Worm (Caenorhabditis elegans) whole organism, young adult: ENCODE measurements around the gene T21H3.5.
A peak's percentile ranks its signal among the peaks of the same experiment; 100 is the strongest.

Experiments used
- B0019.2 ChIP-seq: fragments of 200-800 bp; sonication (Bioruptor generic); conservative IDR thresholded peaks from 2 replicates; pipeline ENCODE4 v1.3.6; 2022; ENCODE audit warnings: missing genetic modification reagents, missing genetic modification characterization, missing compliant biosample characterization
- B0336.3 ChIP-seq: fragments of 200-800 bp; sonication (Bioruptor generic); IDR thresholded peaks from 2 replicates; pipeline ENCODE4 v1.3.6; 2022; ENCODE audit warnings: missing genetic modification characterization, missing compliant biosample characterization
- C17E4.6 ChIP-seq: fragments of 200-800 bp; sonication (Bioruptor generic); IDR thresholded peaks from 2 replicates; pipeline ENCODE4 v1.3.6; 2022; ENCODE audit warnings: missing genetic modification reagents, missing genetic modification characterization, missing compliant biosample characterization
- D2030.7 ChIP-seq: fragments of 200-800 bp; sonication (Bioruptor generic); IDR thresholded peaks from 2 replicates; pipeline ENCODE4 v1.3.6; 2022; ENCODE audit warnings: missing genetic modification reagents, missing genetic modification characterization, missing compliant biosample characterization
- F22D6.2 ChIP-seq: sonication (generic microtip); optimal IDR thresholded peaks from 2 replicates; lab custom pipeline; 2016; ENCODE audit warnings: mild to moderate bottlenecking, missing genetic modification characterization, missing compliant biosample characterization
- F23B12.7 ChIP-seq: sonication (generic microtip); optimal IDR thresholded peaks from 2 replicates; lab custom pipeline; 2017; ENCODE audit warnings: missing genetic modification characterization, mild to moderate bottlenecking, missing compliant biosample characterization, antibody characterized with exemption, moderate library complexity; ENCODE audit not compliant: insufficient read depth
- F33H1.4 ChIP-seq: fragments of 200-800 bp; sonication (Bioruptor generic); IDR thresholded peaks from 2 replicates; pipeline ENCODE4 v1.3.6; 2022; ENCODE audit warnings: missing genetic modification reagents, missing genetic modification characterization, missing compliant biosample characterization
- F37B4.10 ChIP-seq: fragments of 200-800 bp; sonication (Bioruptor generic); IDR thresholded peaks from 2 replicates; pipeline ENCODE4 v1.3.6; 2022; ENCODE audit warnings: missing genetic modification characterization, missing compliant biosample characterization
- F57A8.1 ChIP-seq: fragments of 200-800 bp; sonication (Bioruptor generic); optimal IDR thresholded peaks from 2 replicates; lab custom pipeline; 2018; ENCODE audit warnings: mild to moderate bottlenecking, missing genetic modification characterization, moderate library complexity, missing compliant biosample characterization
- K12H6.12 ChIP-seq: fragments of 200-800 bp; sonication (Bioruptor generic); optimal IDR thresholded peaks from 2 replicates; lab custom pipeline; 2018; ENCODE audit warnings: mild to moderate bottlenecking, missing genetic modification characterization, missing compliant biosample characterization
- T07F8.4 ChIP-seq: sonication (generic microtip); optimal IDR thresholded peaks from 2 replicates; lab custom pipeline; 2016; ENCODE audit warnings: mild to moderate bottlenecking, missing genetic modification characterization, moderate library complexity, missing compliant biosample characterization
- Y95B8A.8 ChIP-seq: fragments of 200-800 bp; sonication (Bioruptor generic); IDR thresholded peaks from 2 replicates; pipeline ENCODE4 v1.3.6; 2022; ENCODE audit warnings: missing genetic modification reagents, missing genetic modification characterization, missing compliant biosample characterization
- akir-1 ChIP-seq: fragments of 200-800 bp; sonication (Bioruptor generic); optimal IDR thresholded peaks from 2 replicates; lab custom pipeline; 2018; ENCODE audit warnings: mild to moderate bottlenecking, missing genetic modification characterization, moderate library complexity, missing compliant biosample characterization
- ama-1 ChIP-seq, 3 experiments: fragments of 150-350 bp in 1 of 3; sonication (generic microtip) in 2 of 3; optimal IDR thresholded peaks; 2 replicates each; lab custom pipeline; 2014 to 2018; ENCODE audit warnings: missing biosample characterization in 2 of 3, missing genetic modification characterization in 2 of 3, missing genetic modification reagents in 2 of 3
- attf-5 ChIP-seq: fragments of 200-800 bp; sonication (Bioruptor generic); optimal IDR thresholded peaks from 2 replicates; lab custom pipeline; 2018; ENCODE audit warnings: mild to moderate bottlenecking, missing genetic modification characterization, missing compliant biosample characterization
- attf-6 ChIP-seq: fragments of 200-800 bp; sonication (Bioruptor generic); IDR thresholded peaks from 2 replicates; pipeline ENCODE4 v1.3.6; 2022; ENCODE audit warnings: missing genetic modification reagents, missing genetic modification characterization, missing compliant biosample characterization
- bed-2 ChIP-seq: fragments of 200-800 bp; sonication (Bioruptor generic); IDR thresholded peaks from 2 replicates; pipeline ENCODE4 v1.3.6; 2022; ENCODE audit warnings: missing genetic modification reagents, missing genetic modification characterization, missing compliant biosample characterization
- egl-18 ChIP-seq: fragments of 200-800 bp; sonication (Bioruptor generic); IDR thresholded peaks from 2 replicates; pipeline ENCODE4 v1.3.6; 2022; ENCODE audit warnings: missing genetic modification reagents, missing genetic modification characterization, missing compliant biosample characterization
- egl-44 ChIP-seq: fragments of 200-800 bp; sonication (Bioruptor generic); IDR thresholded peaks from 2 replicates; pipeline ENCODE4 v1.3.6; 2022; ENCODE audit warnings: missing genetic modification reagents, missing genetic modification characterization, missing compliant biosample characterization
- ekl-4 ChIP-seq: fragments of 200-800 bp; sonication (Bioruptor generic); IDR thresholded peaks from 2 replicates; pipeline ENCODE4 v1.3.6; 2022; ENCODE audit warnings: missing genetic modification reagents, missing genetic modification characterization, missing compliant biosample characterization
- ets-4 ChIP-seq: fragments of 200-800 bp; sonication (Bioruptor generic); optimal IDR thresholded peaks from 2 replicates; lab custom pipeline; 2018; ENCODE audit warnings: mild to moderate bottlenecking, missing genetic modification characterization, missing compliant biosample characterization
- gei-17 ChIP-seq: fragments of 200-800 bp; sonication (Bioruptor generic); optimal IDR thresholded peaks from 2 replicates; lab custom pipeline; 2018; ENCODE audit warnings: mild to moderate bottlenecking, missing genetic modification characterization, missing compliant biosample characterization
- hlh-12 ChIP-seq: sonication (generic microtip); optimal IDR thresholded peaks from 2 replicates; lab custom pipeline; 2016; ENCODE audit warnings: missing genetic modification characterization, missing compliant biosample characterization
- hlh-26 ChIP-seq: fragments of 200-800 bp; sonication (Bioruptor generic); conservative IDR thresholded peaks from 2 replicates; pipeline ENCODE4 v1.3.6; 2022; ENCODE audit warnings: missing genetic modification reagents, missing genetic modification characterization, missing compliant biosample characterization
- hmg-20 ChIP-seq: fragments of 200-800 bp; sonication (Bioruptor generic); IDR thresholded peaks from 2 replicates; pipeline ENCODE4 v1.3.6; 2022; ENCODE audit warnings: missing genetic modification reagents, missing genetic modification characterization, missing compliant biosample characterization
- lag-1 ChIP-seq: fragments of 200-800 bp; sonication (Bioruptor generic); IDR thresholded peaks from 2 replicates; pipeline ENCODE4 v1.3.6; 2022; ENCODE audit warnings: missing genetic modification reagents, missing genetic modification characterization, missing compliant biosample characterization
- lin-26 ChIP-seq: fragments of 200-800 bp; sonication (Bioruptor generic); IDR thresholded peaks from 2 replicates; pipeline ENCODE4 v1.3.6; 2022; ENCODE audit warnings: missing genetic modification reagents, missing genetic modification characterization, missing compliant biosample characterization
- lsy-27 ChIP-seq: sonication (generic microtip); optimal IDR thresholded peaks from 2 replicates; lab custom pipeline; 2017; ENCODE audit warnings: missing genetic modification characterization, mild to moderate bottlenecking, missing compliant biosample characterization, antibody characterized with exemption, missing genotype, borderline replicate concordance; ENCODE audit not compliant: insufficient read depth
- madf-3 ChIP-seq: fragments of 200-800 bp; sonication (Bioruptor generic); IDR thresholded peaks from 2 replicates; pipeline ENCODE4 v1.3.6; 2022; ENCODE audit warnings: missing genetic modification reagents, missing genetic modification characterization, missing compliant biosample characterization
- madf-8 ChIP-seq: fragments of 200-800 bp; sonication (Bioruptor generic); conservative IDR thresholded peaks from 2 replicates; pipeline ENCODE4 v1.3.6; 2022; ENCODE audit warnings: missing genetic modification reagents, missing genetic modification characterization, missing compliant biosample characterization
- nhr-179 ChIP-seq: sonication (generic microtip); optimal IDR thresholded peaks from 2 replicates; lab custom pipeline; 2016; ENCODE audit warnings: mild to moderate bottlenecking, missing genetic modification characterization, missing compliant biosample characterization
- nhr-90 ChIP-seq: sonication (generic microtip); optimal IDR thresholded peaks from 2 replicates; lab custom pipeline; 2016; ENCODE audit warnings: missing genotype, mild to moderate bottlenecking, missing genetic modification characterization, missing compliant biosample characterization
- repo-1 ChIP-seq: sonication (generic microtip); optimal IDR thresholded peaks from 2 replicates; lab custom pipeline; 2017; ENCODE audit warnings: mild to moderate bottlenecking, missing genetic modification characterization, missing compliant biosample characterization
- snpc-1.3 ChIP-seq: sonication (generic microtip); optimal IDR thresholded peaks from 2 replicates; lab custom pipeline; 2017; ENCODE audit warnings: missing genetic modification characterization, mild to moderate bottlenecking, missing compliant biosample characterization, antibody characterized with exemption, moderate library complexity, missing genotype, missing genetic modification reagents; ENCODE audit not compliant: insufficient read depth
- snpc-3.4 ChIP-seq: sonication (generic microtip); optimal IDR thresholded peaks from 2 replicates; lab custom pipeline; 2017; ENCODE audit warnings: missing genetic modification characterization, mild to moderate bottlenecking, missing compliant biosample characterization, antibody characterized with exemption, moderate library complexity, missing genotype, missing genetic modification reagents
- snpc-4 ChIP-seq, 5 experiments: fragments of 150-350 bp in 1 of 5; sonication (generic microtip) in 4 of 5; optimal IDR thresholded peaks; 2 replicates each; lab custom pipeline; 2014 to 2018; ENCODE audit warnings: missing genetic modification characterization in 5 of 5, missing biosample characterization in 3 of 5, antibody characterized with exemption in 2 of 5, mild to moderate bottlenecking in 2 of 5, missing compliant biosample characterization in 2 of 5, missing genotype in 2 of 5, moderate library complexity in 2 of 5, missing genetic modification reagents in 1 of 5
- somi-1 ChIP-seq: fragments of 200-800 bp; sonication (Bioruptor generic); optimal IDR thresholded peaks from 2 replicates; lab custom pipeline; 2018; ENCODE audit warnings: mild to moderate bottlenecking, missing genetic modification characterization, missing compliant biosample characterization
- tbx-9 ChIP-seq: sonication (generic microtip); optimal IDR thresholded peaks from 2 replicates; lab custom pipeline; 2016; ENCODE audit warnings: borderline replicate concordance, missing genetic modification characterization, inconsistent platforms, missing compliant biosample characterization
- unc-62 ChIP-seq: fragments of 150-350 bp; optimal IDR thresholded peaks from 2 replicates; lab custom pipeline; 2014; ENCODE audit warnings: missing biosample characterization, missing genetic modification reagents, missing genetic modification characterization
- zfh-2 ChIP-seq: fragments of 200-800 bp; sonication (Bioruptor generic); conservative IDR thresholded peaks from 2 replicates; pipeline ENCODE4 v1.3.6; 2022; ENCODE audit warnings: missing genetic modification reagents, missing genetic modification characterization, missing compliant biosample characterization
- zim-3 ChIP-seq: sonication (generic microtip); optimal IDR thresholded peaks from 2 replicates; lab custom pipeline; 2017; ENCODE audit warnings: mild to moderate bottlenecking, missing genetic modification characterization, moderate library complexity, missing compliant biosample characterization
- ztf-22 ChIP-seq: fragments of 200-800 bp; sonication (Bioruptor generic); optimal IDR thresholded peaks from 2 replicates; lab custom pipeline; 2018; ENCODE audit warnings: mild to moderate bottlenecking, missing genetic modification characterization, moderate library complexity, missing compliant biosample characterization
- ztf-6 ChIP-seq: fragments of 200-800 bp; sonication (Bioruptor generic); IDR thresholded peaks from 2 replicates; pipeline ENCODE4 v1.3.6; 2022; ENCODE audit warnings: missing genetic modification reagents, missing genetic modification characterization, missing compliant biosample characterization

T21H3.5 gene

DNA sequence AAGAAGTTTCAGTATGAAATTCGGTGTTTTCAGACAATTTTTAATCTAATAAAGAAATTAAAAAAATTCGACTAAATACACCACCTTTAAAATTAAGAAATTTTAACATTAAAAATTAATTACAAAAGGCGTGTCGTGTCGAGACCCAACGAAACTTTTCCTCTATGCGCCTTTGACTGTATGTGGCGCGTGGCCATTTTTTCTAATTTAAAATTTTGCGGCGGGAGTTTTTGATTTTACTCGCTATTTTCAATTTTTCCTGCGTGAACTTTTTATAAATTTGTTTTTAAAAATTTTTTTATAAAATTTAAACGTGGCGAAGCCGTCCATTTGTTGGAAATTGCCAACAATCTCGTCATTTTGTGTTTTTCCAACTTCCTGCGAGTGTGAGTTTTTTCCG lies 11.4 kb downstream of the T21H3.5 start (continued):
- TF ChIP-seq madf-8 (GFP tag; lab: Robert Waterston, UW) (peak; percentile 92), snpc-3.4 (tag; lab: Kevin White, UChicago) (peak; percentile 71), snpc-4 (GFP tag; optimal IDR thresholded peaks at IDR 0.05; lab: Kevin White, UChicago) (no peak), snpc-4 (tag; optimal IDR thresholded peaks at IDR 0.05; lab: Kevin White, UChicago) (peak in 2 of 4 experiments; percentile 28 to 48), F22D6.2 (no peak), D2030.7 (GFP tag; lab: Robert Waterston, UW) (peak; percentile 93), B0336.3 (no peak; the same call in 1 of the 2 replicates), F57A8.1 (GFP tag; lab: Kevin White, UChicago) (no peak)
- TF ChIP-seq, all 124 proteins: peak for 31

DNA sequence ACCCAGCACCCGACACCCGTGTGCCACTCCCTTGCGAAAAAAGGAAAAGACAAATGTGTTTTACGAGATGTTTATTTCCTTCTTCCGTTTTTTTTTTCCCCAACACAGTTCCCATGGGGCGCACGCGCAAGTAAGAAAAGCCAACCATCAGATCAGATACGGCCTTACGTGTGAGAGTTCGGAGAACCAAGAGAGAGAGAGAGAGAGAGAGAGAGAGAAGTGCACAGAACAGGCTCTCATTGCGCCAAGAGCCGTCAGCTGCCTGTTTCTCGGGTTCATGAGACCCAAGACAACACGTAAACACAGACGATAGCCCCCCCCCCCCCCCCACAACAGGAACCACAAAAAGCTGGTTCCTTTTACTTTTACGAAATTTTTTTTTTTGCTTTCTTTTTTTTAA lies 12.3 kb downstream of the T21H3.5 start:
- TF ChIP-seq ama-1 (optimal IDR thresholded peaks at IDR 0.05; lab: Kevin White, UChicago), result peak; percentile 50
- TF ChIP-seq ama-1 (GFP tag; optimal IDR thresholded peaks at IDR 0.05; lab: Kevin White, UChicago), result no peak
- TF ChIP-seq lin-26 (GFP tag; lab: Robert Waterston, UW), result no peak
- TF ChIP-seq hmg-20 (GFP tag; lab: Robert Waterston, UW), result no peak
- no peak for TF ChIP-seq hlh-26 (GFP tag; lab: Robert Waterston, UW)
- no peak for TF ChIP-seq repo-1
- no peak for TF ChIP-seq lsy-27
- 0 out of 2 replicates have a peak, but pooled peaks have one; percentile 31 for TF ChIP-seq egl-44 (GFP tag; lab: Robert Waterston, UW)
- TF ChIP-seq, all 124 proteins: peak for 2

DNA sequence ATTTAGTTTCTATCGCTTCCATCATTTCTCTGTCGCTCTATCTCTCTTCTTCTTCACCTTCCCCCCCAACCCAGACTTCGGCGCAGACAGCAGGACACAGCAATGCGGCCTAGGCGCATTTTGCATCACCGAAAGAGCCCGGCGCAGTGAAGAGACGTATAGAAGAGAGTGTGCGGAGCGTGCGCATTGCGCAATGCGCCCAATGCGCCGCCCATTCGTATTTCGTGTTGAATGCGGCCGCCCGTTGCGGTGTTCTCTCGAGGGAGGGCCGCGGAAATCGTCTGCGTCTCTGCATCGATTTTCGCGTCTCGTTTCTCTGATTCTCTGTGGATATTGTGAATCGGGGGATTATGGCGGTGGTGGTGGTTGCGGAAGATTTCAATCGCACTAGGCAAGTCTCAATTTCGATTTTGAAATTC lies 12.8 kb downstream of the T21H3.5 start:
- TF ChIP-seq ztf-22 (GFP tag; lab: Kevin White, UChicago), result peak; percentile 99
- peak; percentile 65; the same call in 1 of the 2 replicates for TF ChIP-seq B0019.2 (GFP tag; lab: Robert Waterston, UW)
- peak; percentile 94 for TF ChIP-seq madf-3
- TF ChIP-seq snpc-1.3 (tag; lab: Kevin White, UChicago), result no peak
- TF ChIP-seq F23B12.7 (tag; lab: Kevin White, UChicago), result peak; percentile 69
- TF ChIP-seq attf-5 (GFP tag; lab: Kevin White, UChicago), result peak; percentile 99
- TF ChIP-seq hlh-12 (tag; lab: Kevin White, UChicago), result no peak
- TF ChIP-seq Y95B8A.8 (GFP tag; lab: Robert Waterston, UW), result peak; percentile 94
- TF ChIP-seq zim-3 (tag; lab: Kevin White, UChicago), result peak; percentile 79
- peak; percentile 79; the same call in 1 of the 2 replicates for TF ChIP-seq C17E4.6 (GFP tag; lab: Robert Waterston, UW)
- peak; percentile 98 for TF ChIP-seq egl-44 (GFP tag; lab: Robert Waterston, UW)
- peak; percentile 94 for TF ChIP-seq lin-26 (GFP tag; lab: Robert Waterston, UW)
- peak; percentile 86 for TF ChIP-seq bed-2
- no peak for TF ChIP-seq unc-62 (GFP tag; lab: Kevin White, UChicago)
- peak; percentile 72 for TF ChIP-seq nhr-179
- peak; percentile 97 for TF ChIP-seq ztf-6 (GFP tag; lab: Robert Waterston, UW)
- peak; percentile 99 for TF ChIP-seq somi-1 (GFP tag; lab: Kevin White, UChicago)
- peak; percentile 99 for TF ChIP-seq ets-4 (GFP tag; lab: Kevin White, UChicago)
- peak; percentile 100 for TF ChIP-seq K12H6.12 (tag; lab: Kevin White, UChicago)
- TF ChIP-seq F37B4.10 (GFP tag; lab: Robert Waterston, UW), result peak; percentile 98
- TF ChIP-seq zfh-2 (GFP tag; lab: Robert Waterston, UW), result peak; percentile 100
- TF ChIP-seq lag-1, result peak; percentile 85; the same call in 1 of the 2 replicates
- TF ChIP-seq ekl-4 (GFP tag; lab: Robert Waterston, UW), result peak; percentile 98
- TF ChIP-seq tbx-9 (tag; lab: Kevin White, UChicago), result peak; percentile 31
- TF ChIP-seq nhr-90 (tag; lab: Kevin White, UChicago), result peak; percentile 98
- TF ChIP-seq attf-6 (GFP tag; lab: Robert Waterston, UW), result peak; percentile 66; the same call in 1 of the 2 replicates
- peak; percentile 81 for TF ChIP-seq T07F8.4 (tag; lab: Kevin White, UChicago)
- TF ChIP-seq akir-1, result no peak
- TF ChIP-seq gei-17 (GFP tag; lab: Kevin White, UChicago), result peak; percentile 94
- peak; percentile 58 for TF ChIP-seq F33H1.4 (GFP tag; lab: Robert Waterston, UW)
- peak; percentile 91 for TF ChIP-seq egl-18
